Worm (Caenorhabditis elegans) whole organism, L3 larva: ENCODE measurements around the gene srd-58.

Experiments
- R02D3.7 ChIP-seq: fragments of 150-350 bp; optimal IDR thresholded peaks from 2 replicates; lab custom pipeline; 2014; ENCODE audit warnings: missing biosample characterization, missing genetic modification characterization
- ZK546.5 ChIP-seq: sonication (generic microtip); optimal IDR thresholded peaks from 2 replicates; lab custom pipeline; 2017; ENCODE audit warnings: missing biosample characterization, missing genetic modification characterization
- ama-1 ChIP-seq: fragments of 150-350 bp; optimal IDR thresholded peaks from 2 replicates; lab custom pipeline; 2018
- ceh-28 ChIP-seq: fragments of 150-350 bp; optimal IDR thresholded peaks from 2 replicates; lab custom pipeline; 2014; ENCODE audit warnings: missing biosample characterization, missing genetic modification reagents, missing genetic modification characterization
- ceh-9 ChIP-seq: sonication (generic microtip); optimal IDR thresholded peaks from 2 replicates; lab custom pipeline; 2018; ENCODE audit warnings: missing biosample characterization, missing genetic modification characterization
- egl-27 ChIP-seq: sonication (generic microtip); optimal IDR thresholded peaks from 4 replicates; lab custom pipeline; 2017; ENCODE audit warnings: missing biosample characterization, missing genetic modification reagents, missing genetic modification characterization
- elt-1 ChIP-seq: fragments of 150-350 bp; optimal IDR thresholded peaks from 2 replicates; lab custom pipeline; 2014; ENCODE audit warnings: missing biosample characterization, missing genetic modification characterization
- elt-2 ChIP-seq: sonication (generic microtip); optimal IDR thresholded peaks from 2 replicates; lab custom pipeline; 2016; ENCODE audit warnings: missing genetic modification reagents, mild to moderate bottlenecking, missing genetic modification characterization, missing compliant biosample characterization
- elt-3 ChIP-seq, 3 experiments: fragments of 150-350 bp in 1 of 3; sonication (generic microtip) in 2 of 3; optimal IDR thresholded peaks; 2 replicates in 2 of 3; 4 replicates in 1 of 3; lab custom pipeline; 2014 to 2017; ENCODE audit warnings: missing biosample characterization in 3 of 3, missing genetic modification characterization in 3 of 3
- eor-1 ChIP-seq, 2 experiments: fragments of 150-350 bp; optimal IDR thresholded peaks; 2 replicates each; lab custom pipeline; 2014 to 2018; ENCODE audit warnings: missing biosample characterization in 2 of 2, missing genetic modification characterization in 2 of 2
- fkh-2 ChIP-seq: fragments of 150-350 bp; optimal IDR thresholded peaks from 2 replicates; lab custom pipeline; 2014; ENCODE audit warnings: missing biosample characterization, missing genetic modification reagents, missing genetic modification characterization
- fos-1 ChIP-seq: fragments of 150-350 bp; optimal IDR thresholded peaks from 2 replicates; lab custom pipeline; 2014; ENCODE audit warnings: missing biosample characterization, missing genetic modification characterization
- hmg-11 ChIP-seq: sonication (generic microtip); optimal IDR thresholded peaks from 2 replicates; lab custom pipeline; 2016; ENCODE audit warnings: missing genetic modification characterization, missing compliant biosample characterization
- jun-1 ChIP-seq: fragments of 150-350 bp; optimal IDR thresholded peaks from 2 replicates; lab custom pipeline; 2014; ENCODE audit warnings: missing biosample characterization, missing genetic modification reagents, missing genetic modification characterization
- lin-39 ChIP-seq: fragments of 150-350 bp; optimal IDR thresholded peaks from 2 replicates; lab custom pipeline; 2018; ENCODE audit warnings: missing biosample characterization, missing genetic modification reagents, missing genetic modification characterization
- lsy-12 ChIP-seq: sonication (generic microtip); optimal IDR thresholded peaks from 2 replicates; lab custom pipeline; 2016; ENCODE audit warnings: mild to moderate bottlenecking, missing genetic modification characterization, missing compliant biosample characterization
- mdl-1 ChIP-seq: fragments of 150-350 bp; optimal IDR thresholded peaks from 2 replicates; lab custom pipeline; 2014; ENCODE audit warnings: missing biosample characterization, missing genetic modification characterization
- mml-1 ChIP-seq: fragments of 150-350 bp; sonication (generic microtip); optimal IDR thresholded peaks from 3 replicates; lab custom pipeline; 2014; ENCODE audit warnings: missing biosample characterization, missing genetic modification characterization
- nhr-11 ChIP-seq: fragments of 150-350 bp; optimal IDR thresholded peaks from 2 replicates; lab custom pipeline; 2014; ENCODE audit warnings: missing biosample characterization, missing genetic modification characterization
- nhr-12 ChIP-seq: fragments of 150-350 bp; optimal IDR thresholded peaks from 2 replicates; lab custom pipeline; 2014; ENCODE audit warnings: missing biosample characterization, missing genetic modification characterization
- nhr-23 ChIP-seq: fragments of 150-350 bp; optimal IDR thresholded peaks from 2 replicates; lab custom pipeline; 2014; ENCODE audit warnings: missing biosample characterization, missing genetic modification reagents, missing genetic modification characterization
- nhr-237 ChIP-seq: fragments of 150-350 bp; optimal IDR thresholded peaks from 2 replicates; lab custom pipeline; 2014; ENCODE audit warnings: missing biosample characterization, missing genetic modification characterization
- nhr-25 ChIP-seq: sonication (generic microtip); optimal IDR thresholded peaks from 2 replicates; lab custom pipeline; 2017; ENCODE audit warnings: missing biosample characterization, missing genetic modification characterization
- nhr-28 ChIP-seq: fragments of 150-350 bp; optimal IDR thresholded peaks from 2 replicates; lab custom pipeline; 2014; ENCODE audit warnings: missing biosample characterization, missing genetic modification characterization
- nhr-43 ChIP-seq: sonication (generic microtip); optimal IDR thresholded peaks from 2 replicates; lab custom pipeline; 2016; ENCODE audit warnings: mild to moderate bottlenecking, missing genetic modification characterization, missing compliant biosample characterization; ENCODE audit not compliant: poor library complexity, severe bottlenecking
- nhr-67 ChIP-seq: fragments of 150-350 bp; optimal IDR thresholded peaks from 2 replicates; lab custom pipeline; 2014; ENCODE audit warnings: missing biosample characterization, missing genetic modification characterization
- nhr-76 ChIP-seq: fragments of 150-350 bp; sonication (generic microtip); optimal IDR thresholded peaks from 5 replicates; lab custom pipeline; 2014; ENCODE audit warnings: missing biosample characterization, missing genetic modification characterization
- nhr-77 ChIP-seq: fragments of 150-350 bp; optimal IDR thresholded peaks from 2 replicates; lab custom pipeline; 2014; ENCODE audit warnings: missing biosample characterization, missing genetic modification characterization
- pqm-1 ChIP-seq: fragments of 150-350 bp; optimal IDR thresholded peaks from 2 replicates; lab custom pipeline; 2017; ENCODE audit warnings: missing biosample characterization, missing genetic modification characterization, inconsistent platforms
- sea-2 ChIP-seq: fragments of 150-350 bp; sonication (generic microtip); optimal IDR thresholded peaks from 4 replicates; lab custom pipeline; 2014; ENCODE audit warnings: missing biosample characterization, missing genetic modification reagents, missing genetic modification characterization
- snpc-4 ChIP-seq: fragments of 150-350 bp; optimal IDR thresholded peaks from 2 replicates; lab custom pipeline; 2014; ENCODE audit warnings: missing biosample characterization, missing genetic modification characterization
- tbx-2 ChIP-seq: sonication (generic microtip); optimal IDR thresholded peaks from 2 replicates; lab custom pipeline; 2016; ENCODE audit warnings: mild to moderate bottlenecking, missing genetic modification characterization, missing compliant biosample characterization
- unc-62 ChIP-seq: fragments of 150-350 bp; sonication (generic microtip); optimal IDR thresholded peaks from 4 replicates; lab custom pipeline; 2014; ENCODE audit warnings: missing biosample characterization, missing genetic modification reagents, missing genetic modification characterization
- zag-1 ChIP-seq: fragments of 150-350 bp; optimal IDR thresholded peaks from 2 replicates; lab custom pipeline; 2014; ENCODE audit warnings: missing biosample characterization, missing genetic modification characterization
- ztf-11 ChIP-seq: fragments of 150-350 bp; optimal IDR thresholded peaks from 2 replicates; lab custom pipeline; 2014; ENCODE audit warnings: missing biosample characterization, missing genetic modification characterization
- ztf-4 ChIP-seq: fragments of 150-350 bp; optimal IDR thresholded peaks from 2 replicates; lab custom pipeline; 2014; ENCODE audit warnings: missing biosample characterization, missing genetic modification characterization

Gene srd-58

ce11 chrII:7174843-7175242, 30.0 kb downstream of the srd-58 start, which contains the start of gene glc-4:
glc-4 (minus strand) TSS chrII:7174943.
- TF ChIP-seq nhr-11 (no peak), nhr-12 (tag; lab: Kevin White, UChicago) (no peak), elt-3 (tag; optimal IDR thresholded peaks at IDR 0.05; lab: Kevin White, UChicago) (no peak), nhr-23 (tag; lab: Kevin White, UChicago) (no peak), nhr-67 (no peak)
- TF ChIP-seq, all 47 proteins: peak for 0

- TF ChIP-seq nhr-67 (no peak), mml-1 (tag; lab: Kevin White, UChicago) (no peak), egl-27 (tag; lab: Kevin White, UChicago) (no peak), hmg-11 (tag; lab: Kevin White, UChicago) (no peak), lsy-12 (tag; lab: Kevin White, UChicago) (no peak), R02D3.7 (tag; lab: Kevin White, UChicago) (no peak), nhr-76 (tag; lab: Kevin White, UChicago) (no peak), unc-62 (no peak), nhr-11 (no peak), ceh-28 (no peak)
These were observed 33.4 kb downstream of the srd-58 start, which contains the start of gene dyf-13 for ce11 chrII:7171305-7171998. dyf-13 (minus strand) TSS chrII:7171355.

DNA sequence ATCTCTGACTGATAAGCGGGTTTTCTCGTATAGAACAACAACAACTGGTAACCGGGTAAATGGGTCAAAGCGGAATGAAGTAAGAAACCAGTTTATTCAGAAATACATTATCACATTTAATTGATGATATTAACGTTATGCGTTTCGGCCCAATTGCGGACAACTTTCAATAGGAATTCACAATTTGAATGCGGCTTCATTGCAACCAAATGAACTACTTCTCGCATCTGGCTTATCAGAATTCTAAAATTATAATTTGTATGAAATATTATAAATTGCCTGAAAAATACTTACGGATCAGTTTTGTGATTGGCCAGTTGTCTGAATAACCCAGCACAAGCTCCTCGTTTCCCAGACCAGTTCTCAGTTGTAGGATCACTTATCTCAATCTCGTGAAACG, 36.1 kb downstream of the srd-58 start, which contains the start of gene col-36:
Gene col-36, minus strand, starts transcription at position 101 of the 400 bp plus-strand sequence.
- TF ChIP-seq nhr-11 (no peak), nhr-23 (tag; lab: Kevin White, UChicago) (peak; percentile 50), fos-1 (no peak)

ce11 chrII:7166768-7167167, 38.1 kb downstream of the srd-58 start:
- no peak for TF ChIP-seq tbx-2 (tag; lab: Kevin White, UChicago)
- TF ChIP-seq elt-2 (tag; lab: Kevin White, UChicago), result peak; percentile 93
- no peak for TF ChIP-seq lin-39 (tag; lab: Kevin White, UChicago)
- peak; percentile 94 for TF ChIP-seq pqm-1
- TF ChIP-seq ztf-11, result no peak
- no peak for TF ChIP-seq ama-1 (lab: Kevin White, UChicago)
- no peak for TF ChIP-seq elt-1 (tag; lab: Kevin White, UChicago)
- TF ChIP-seq jun-1, result no peak
- no peak for TF ChIP-seq ZK546.5 (tag; lab: Kevin White, UChicago)
- no peak for TF ChIP-seq nhr-11
- TF ChIP-seq zag-1 (tag; lab: Kevin White, UChicago), result no peak

- TF ChIP-seq zag-1 (tag; lab: Kevin White, UChicago), result no peak
- no peak for TF ChIP-seq sea-2 (GFP tag; lab: Kevin White, UChicago)
- TF ChIP-seq R02D3.7 (tag; lab: Kevin White, UChicago), result no peak
- no peak for TF ChIP-seq nhr-28 (tag; lab: Kevin White, UChicago)
- TF ChIP-seq ceh-9 (tag; lab: Kevin White, UChicago), result no peak
- no peak for TF ChIP-seq ztf-4
- TF ChIP-seq pqm-1, result no peak
- no peak for TF ChIP-seq lin-39 (tag; lab: Kevin White, UChicago)
- no peak for TF ChIP-seq eor-1 (tag; optimal IDR thresholded peaks at IDR 0.05; lab: Kevin White, UChicago)
- TF ChIP-seq nhr-25 (tag; lab: Kevin White, UChicago), result no peak
- no peak for TF ChIP-seq elt-1 (tag; lab: Kevin White, UChicago)
- no peak for TF ChIP-seq ama-1 (lab: Kevin White, UChicago)
- no peak for TF ChIP-seq fkh-2
- no peak for TF ChIP-seq nhr-77
- TF ChIP-seq ceh-28, result no peak
- no peak for TF ChIP-seq nhr-237 (tag; lab: Kevin White, UChicago)
- TF ChIP-seq mdl-1 (tag; lab: Kevin White, UChicago), result no peak
- no peak for TF ChIP-seq nhr-43 (tag; lab: Kevin White, UChicago)
- TF ChIP-seq snpc-4 (tag; lab: Kevin White, UChicago), result no peak
- TF ChIP-seq, all 47 proteins: peak for 0
These were observed 39.1 kb downstream of the srd-58 start, which contains the start of gene mfsd-13.2 for ce11 chrII:7165749-7166148. mfsd-13.2 (minus strand) TSS chrII:7165849.
